Worm (Caenorhabditis elegans) whole organism, young adult: ENCODE data around the gene F40G9.17.

Experiments used
- F39B2.1 ChIP-seq: fragments of 200-800 bp; sonication (Bioruptor generic); IDR thresholded peaks from 2 replicates; pipeline ENCODE4 v1.3.6; 2022; ENCODE audit warnings: missing genetic modification reagents, missing genetic modification characterization, missing compliant biosample characterization
- ccch-3 ChIP-seq: fragments of 200-800 bp; sonication (Bioruptor generic); optimal IDR thresholded peaks from 2 replicates; lab custom pipeline; 2018; ENCODE audit warnings: mild to moderate bottlenecking, missing genetic modification characterization, missing compliant biosample characterization
- cebp-2 ChIP-seq: fragments of 200-800 bp; sonication (Bioruptor generic); IDR thresholded peaks from 2 replicates; pipeline ENCODE4 v1.3.6; 2022; ENCODE audit warnings: missing genetic modification characterization, missing compliant biosample characterization
- him-1 ChIP-seq: sonication (generic microtip); optimal IDR thresholded peaks from 2 replicates; lab custom pipeline; 2016; ENCODE audit warnings: missing genotype, missing genetic modification reagents, missing genetic modification characterization, missing compliant biosample characterization
- lin-26 ChIP-seq: fragments of 200-800 bp; sonication (Bioruptor generic); IDR thresholded peaks from 2 replicates; pipeline ENCODE4 v1.3.6; 2022; ENCODE audit warnings: missing genetic modification reagents, missing genetic modification characterization, missing compliant biosample characterization
- lin-35 ChIP-seq, 3 experiments: fragments of 150-350 bp in 2 of 3; sonication (generic microtip) in 1 of 3; optimal IDR thresholded peaks; 2 replicates each; lab custom pipeline; 2014 to 2018; ENCODE audit warnings: missing biosample characterization in 3 of 3, missing genetic modification characterization in 3 of 3, missing genetic modification reagents in 3 of 3
- lin-54 ChIP-seq: fragments of 200-800 bp; sonication (Bioruptor generic); optimal IDR thresholded peaks from 2 replicates; lab custom pipeline; 2018; ENCODE audit warnings: mild to moderate bottlenecking, missing genetic modification characterization, missing compliant biosample characterization
- mel-28 ChIP-seq: sonication (generic microtip); optimal IDR thresholded peaks from 2 replicates; lab custom pipeline; 2016; ENCODE audit warnings: borderline replicate concordance, mild to moderate bottlenecking, missing genetic modification characterization, missing compliant biosample characterization
- pha-4 ChIP-seq: fragments of 150-350 bp; sonication (generic microtip); optimal IDR thresholded peaks from 2 replicates; lab custom pipeline; 2014; ENCODE audit warnings: missing biosample characterization, missing genetic modification reagents, missing genetic modification characterization
- snpc-3.4 ChIP-seq: sonication (generic microtip); optimal IDR thresholded peaks from 2 replicates; lab custom pipeline; 2017; ENCODE audit warnings: missing genetic modification characterization, mild to moderate bottlenecking, missing compliant biosample characterization, antibody characterized with exemption, moderate library complexity, missing genotype, missing genetic modification reagents
- somi-1 ChIP-seq: fragments of 200-800 bp; sonication (Bioruptor generic); optimal IDR thresholded peaks from 2 replicates; lab custom pipeline; 2018; ENCODE audit warnings: mild to moderate bottlenecking, missing genetic modification characterization, missing compliant biosample characterization
- tbx-9 ChIP-seq: sonication (generic microtip); optimal IDR thresholded peaks from 2 replicates; lab custom pipeline; 2016; ENCODE audit warnings: borderline replicate concordance, missing genetic modification characterization, inconsistent platforms, missing compliant biosample characterization
- tlf-1 ChIP-seq: fragments of 200-800 bp; sonication (Bioruptor generic); optimal IDR thresholded peaks from 2 replicates; lab custom pipeline; 2018; ENCODE audit warnings: mild to moderate bottlenecking, missing genetic modification characterization, missing compliant biosample characterization

ce11 chrIII:188426-188888, 5.8 kb upstream of the F40G9.17 start, which contains the start of gene ubc-20:
- TF ChIP-seq lin-35 (GFP tag; optimal IDR thresholded peaks at IDR 0.05; lab: Kevin White, UChicago) (no peak), lin-54 (GFP tag; lab: Kevin White, UChicago) (no peak), tbx-9 (tag; lab: Kevin White, UChicago) (no peak), him-1 (tag; lab: Kevin White, UChicago) (no peak), ccch-3 (no peak), pha-4 (tag; lab: Kevin White, UChicago) (no peak), snpc-3.4 (tag; lab: Kevin White, UChicago) (no peak), cebp-2 (GFP tag; lab: Robert Waterston, UW) (no peak), mel-28 (tag; lab: Kevin White, UChicago) (no peak), tlf-1 (GFP tag; lab: Kevin White, UChicago) (no peak), F39B2.1 (GFP tag; lab: Robert Waterston, UW) (no peak), lin-26 (GFP tag; lab: Robert Waterston, UW) (no peak), somi-1 (GFP tag; lab: Kevin White, UChicago) (no peak)
